Worm (Caenorhabditis elegans) whole organism, L2 larva: Measurements from ENCODE around the gene git-1.

ENCODE experiments used
- blmp-1 ChIP-seq: sonication (generic microtip); optimal IDR thresholded peaks from 2 replicates; lab custom pipeline; 2017; ENCODE audit warnings: missing genetic modification characterization, mild to moderate bottlenecking, missing compliant biosample characterization, antibody characterized with exemption, moderate library complexity; ENCODE audit not compliant: insufficient read depth
- mbf-1 ChIP-seq: sonication (generic microtip); optimal IDR thresholded peaks from 2 replicates; lab custom pipeline; 2017; ENCODE audit warnings: missing biosample characterization, missing genetic modification characterization
- nhr-6 ChIP-seq: fragments of 150-350 bp; optimal IDR thresholded peaks from 2 replicates; lab custom pipeline; 2014; ENCODE audit warnings: missing biosample characterization, missing genetic modification characterization
- unc-55 ChIP-seq: fragments of 150-350 bp; sonication (generic microtip); optimal IDR thresholded peaks from 3 replicates; lab custom pipeline; 2014; ENCODE audit warnings: missing biosample characterization, missing genetic modification reagents, missing genetic modification characterization

ce11 chrX:10569185-10569584, 44.5 kb downstream of the git-1 start, which contains the start of gene bet-2:
- TF ChIP-seq mbf-1 (tag; lab: Kevin White, UChicago) (no peak), blmp-1 (no peak), nhr-6 (tag; lab: Kevin White, UChicago) (no peak), unc-55 (no peak)
